Fruit fly (Drosophila melanogaster): Measurements from ENCODE around the gene Mob2.

dm6 chr3L:11528397-11528923 lies 33.6 kb downstream of the Mob2 start:
- TF ChIP-seq CG6808 (GFP tag; optimal IDR thresholded peaks at IDR 0.05) (no peak), CG9139 (GFP tag; optimal IDR thresholded peaks at IDR 0.05) (no peak), Hr39 (GFP tag; optimal IDR thresholded peaks at IDR 0.05) (no peak), CG8632 (GFP tag; optimal IDR thresholded peaks at IDR 0.05) (no peak), Hr4 (GFP tag; optimal IDR thresholded peaks at IDR 0.05) (no peak)

All from whole organism, prepupa.